Fruit fly (Drosophila melanogaster) whole organism, embryonic: Measurements from ENCODE around the gene CG15403.

Experiments used
- CG11093 ChIP-seq: fragments of 200-800 bp; sonication (Bioruptor generic); IDR thresholded peaks from 3 replicates; pipeline ENCODE4 v1.3.6; 2022; ENCODE audit warnings: missing biosample characterization, missing genetic modification characterization
- CG12104 ChIP-seq: fragments of 200-800 bp; sonication (Bioruptor generic); optimal IDR thresholded peaks from 3 replicates; lab custom pipeline; 2016; ENCODE audit warnings: missing biosample characterization, missing genetic modification characterization
- CG13296 ChIP-seq: fragments of 200-800 bp; sonication (Bioruptor generic); optimal IDR thresholded peaks from 3 replicates; lab custom pipeline; 2018; ENCODE audit warnings: missing biosample characterization, mild to moderate bottlenecking, missing genetic modification characterization
- CG13424 ChIP-seq: fragments of 200-800 bp; sonication (Bioruptor generic); optimal IDR thresholded peaks from 2 replicates; lab custom pipeline; 2019; ENCODE audit warnings: missing biosample characterization, mild to moderate bottlenecking, missing genetic modification characterization, moderate library complexity
- CG13894 ChIP-seq: fragments of 200-800 bp; sonication (Bioruptor generic); optimal IDR thresholded peaks from 3 replicates; lab custom pipeline; 2018; ENCODE audit warnings: missing biosample characterization, mild to moderate bottlenecking, missing genetic modification characterization, moderate library complexity
- CG15011 ChIP-seq: fragments of 200-800 bp; sonication (Bioruptor generic); optimal IDR thresholded peaks from 3 replicates; lab custom pipeline; 2018; ENCODE audit warnings: missing biosample characterization, mild to moderate bottlenecking, missing genetic modification characterization
- CG33557 ChIP-seq: fragments of 200-800 bp; sonication (Bioruptor generic); optimal IDR thresholded peaks from 2 replicates; lab custom pipeline; 2019; ENCODE audit warnings: missing biosample characterization, mild to moderate bottlenecking, missing genetic modification characterization, moderate library complexity
- CG3838 ChIP-seq: fragments of 200-800 bp; sonication (Bioruptor generic); optimal IDR thresholded peaks from 3 replicates; lab custom pipeline; 2016; ENCODE audit warnings: missing biosample characterization, missing genetic modification characterization
- CG4820 ChIP-seq: fragments of 200-800 bp; sonication (Bioruptor generic); optimal IDR thresholded peaks from 3 replicates; lab custom pipeline; 2016; ENCODE audit warnings: missing biosample characterization, missing genetic modification characterization
- CG6654 ChIP-seq: fragments of 200-800 bp; sonication (Bioruptor generic); optimal IDR thresholded peaks from 2 replicates; lab custom pipeline; 2017; ENCODE audit warnings: missing biosample characterization, mild to moderate bottlenecking, missing genetic modification characterization
- CG7839 ChIP-seq: fragments of 200-800 bp; sonication (Bioruptor generic); optimal IDR thresholded peaks from 3 replicates; lab custom pipeline; 2018; ENCODE audit warnings: missing biosample characterization, mild to moderate bottlenecking, missing genetic modification characterization, moderate library complexity
- CG9215 ChIP-seq: fragments of 200-800 bp; sonication (Bioruptor generic); IDR thresholded peaks from 2 replicates; pipeline ENCODE4 v1.3.6; 2022; ENCODE audit warnings: missing biosample characterization, missing genetic modification characterization
- CkIIα-i1 ChIP-seq: fragments of 200-800 bp; sonication (Bioruptor generic); IDR thresholded peaks from 2 replicates; pipeline ENCODE4 v1.3.6; 2022; ENCODE audit warnings: missing biosample characterization, missing genetic modification characterization
- D ChIP-seq, 2 experiments: fragments of 200-800 bp in 1 of 2; fragments of >200 bp in 1 of 2; sonication (Bioruptor generic) in 1 of 2; optimal IDR thresholded peaks; 2 replicates in 1 of 2; 3 replicates in 1 of 2; lab custom pipeline; 2017; ENCODE audit warnings: mild to moderate bottlenecking in 1 of 2, missing biosample characterization in 1 of 2, missing genetic modification characterization in 1 of 2, missing genetic modification reagents in 1 of 2
- D19A ChIP-seq: fragments of 200-800 bp; optimal IDR thresholded peaks from 3 replicates; lab custom pipeline; 2019; ENCODE audit warnings: missing biosample characterization, mild to moderate bottlenecking, missing genetic modification characterization, moderate library complexity
- D19B ChIP-seq: fragments of 200-800 bp; sonication (Bioruptor generic); optimal IDR thresholded peaks from 2 replicates; lab custom pipeline; 2017; ENCODE audit warnings: missing biosample characterization, mild to moderate bottlenecking, missing genetic modification characterization
- E2f1 ChIP-seq: fragments of 200-800 bp; sonication (Bioruptor generic); IDR thresholded peaks from 2 replicates; pipeline ENCODE4 v1.3.6; 2022; ENCODE audit warnings: missing biosample characterization, missing genetic modification characterization
- Ets97D ChIP-seq: fragments of 200-800 bp; sonication (Bioruptor generic); optimal IDR thresholded peaks from 3 replicates; lab custom pipeline; 2016; ENCODE audit warnings: missing biosample characterization, missing genetic modification characterization
- GATAe ChIP-seq: fragments of 200-800 bp; sonication (Bioruptor generic); conservative IDR thresholded peaks from 2 replicates; pipeline ENCODE4 v1.3.6; 2022; ENCODE audit warnings: missing biosample characterization, missing genetic modification characterization
- Hey ChIP-seq: fragments of 200-800 bp; sonication (Bioruptor generic); optimal IDR thresholded peaks from 3 replicates; lab custom pipeline; 2018; ENCODE audit warnings: missing biosample characterization, mild to moderate bottlenecking, missing genetic modification characterization
- Med ChIP-seq: fragments of 200-800 bp; sonication (Bioruptor generic); peaks from one replicate; lab custom pipeline; 2016; ENCODE audit warnings: missing biosample characterization, missing genetic modification characterization, mild to moderate bottlenecking, inconsistent platforms, moderate library complexity
- Pdp1 ChIP-seq, 2 experiments: fragments of 200-800 bp; sonication (Bioruptor generic); optimal IDR thresholded peaks; 3 replicates each; lab custom pipeline; 2016; ENCODE audit warnings: missing biosample characterization in 2 of 2, missing genetic modification characterization in 2 of 2, mild to moderate bottlenecking in 1 of 2, moderate library complexity in 1 of 2
- Trl ChIP-seq, 3 experiments: fragments of >200 bp in 2 of 3; fragments of 200-800 bp in 1 of 3; sonication (Bioruptor generic) in 1 of 3; optimal IDR thresholded peaks; 2 replicates in 1 of 3; 3 replicates in 2 of 3; lab custom pipeline; 2016 to 2017; ENCODE audit warnings: missing biosample characterization in 1 of 3, missing genetic modification characterization in 1 of 3
- Vsx1 ChIP-seq: fragments of 200-800 bp; sonication (Bioruptor generic); optimal IDR thresholded peaks from 2 replicates; lab custom pipeline; 2017; ENCODE audit warnings: missing biosample characterization, mild to moderate bottlenecking, missing genetic modification characterization, missing genetic modification reagents
- abd-A ChIP-seq: fragments of 200-800 bp; sonication (Bioruptor generic); optimal IDR thresholded peaks from 3 replicates; lab custom pipeline; 2019; ENCODE audit warnings: missing biosample characterization, mild to moderate bottlenecking, missing genetic modification characterization, moderate library complexity
- ase ChIP-seq: fragments of 200-800 bp; sonication (Bioruptor generic); IDR thresholded peaks from 3 replicates; pipeline ENCODE4 v1.3.6; 2022; ENCODE audit warnings: missing biosample characterization, missing genetic modification characterization
- chinmo ChIP-seq: fragments of 200-800 bp; sonication (Bioruptor generic); IDR thresholded peaks from 4 replicates; pipeline ENCODE4 v1.3.6; 2022; ENCODE audit warnings: missing biosample characterization, missing genetic modification characterization; ENCODE audit not compliant: partially characterized antibody
- dmrt99B ChIP-seq: fragments of 200-800 bp; sonication (Bioruptor generic); optimal IDR thresholded peaks from 2 replicates; lab custom pipeline; 2018; ENCODE audit warnings: missing biosample characterization, mild to moderate bottlenecking, missing genetic modification characterization, moderate library complexity
- ewg ChIP-seq: fragments of 200-800 bp; sonication (Bioruptor generic); optimal IDR thresholded peaks from 3 replicates; lab custom pipeline; 2017; ENCODE audit warnings: mild to moderate bottlenecking, missing biosample characterization, missing genetic modification reagents, missing genetic modification characterization
- gfzf ChIP-seq: fragments of 200-800 bp; sonication (Bioruptor generic); optimal IDR thresholded peaks from 2 replicates; lab custom pipeline; 2016; ENCODE audit warnings: missing biosample characterization, mild to moderate bottlenecking, missing genetic modification characterization, moderate library complexity
- grau ChIP-seq: fragments of 200-800 bp; optimal IDR thresholded peaks from 3 replicates; lab custom pipeline; 2019; ENCODE audit warnings: missing biosample characterization, mild to moderate bottlenecking, missing genetic modification characterization, moderate library complexity
- gsb-n ChIP-seq: fragments of 200-800 bp; sonication (Bioruptor generic); optimal IDR thresholded peaks from 3 replicates; lab custom pipeline; 2018; ENCODE audit warnings: missing biosample characterization, mild to moderate bottlenecking, missing genetic modification characterization
- gt ChIP-seq: fragments of 200-800 bp; sonication (Bioruptor generic); IDR thresholded peaks from 2 replicates; pipeline ENCODE4 v1.3.6; 2022; ENCODE audit warnings: missing biosample characterization, missing genetic modification characterization
- hb ChIP-seq: fragments of 200-800 bp; sonication (Bioruptor generic); IDR thresholded peaks from 3 replicates; pipeline ENCODE4 v1.3.6; 2022; ENCODE audit warnings: missing biosample characterization, missing genetic modification characterization; ENCODE audit not compliant: partially characterized antibody
- kay ChIP-seq: fragments of 200-800 bp; sonication (Bioruptor generic); optimal IDR thresholded peaks from 2 replicates; lab custom pipeline; 2016; ENCODE audit warnings: missing biosample characterization, missing genetic modification characterization
- nerfin-1 ChIP-seq: fragments of 200-800 bp; sonication (Bioruptor generic); optimal IDR thresholded peaks from 3 replicates; lab custom pipeline; 2019; ENCODE audit warnings: missing biosample characterization, mild to moderate bottlenecking, missing genetic modification characterization, moderate library complexity
- onecut ChIP-seq: fragments of 200-800 bp; sonication (Bioruptor generic); IDR thresholded peaks from 2 replicates; pipeline ENCODE4 v1.3.6; 2022; ENCODE audit warnings: missing biosample characterization, missing genetic modification characterization
- pum ChIP-seq: fragments of 200-800 bp; sonication (Bioruptor generic); optimal IDR thresholded peaks from 2 replicates; lab custom pipeline; 2016; ENCODE audit warnings: missing biosample characterization, missing genetic modification characterization
- salm ChIP-seq: fragments of 200-800 bp; sonication (Bioruptor generic); optimal IDR thresholded peaks from 2 replicates; lab custom pipeline; 2018; ENCODE audit warnings: missing biosample characterization, mild to moderate bottlenecking, missing genetic modification characterization
- scrt ChIP-seq: fragments of 200-800 bp; sonication (Bioruptor generic); optimal IDR thresholded peaks from 2 replicates; lab custom pipeline; 2018; ENCODE audit warnings: missing biosample characterization, mild to moderate bottlenecking, missing genetic modification characterization, moderate library complexity
- tio ChIP-seq: fragments of 200-800 bp; sonication (Bioruptor generic); optimal IDR thresholded peaks from 2 replicates; lab custom pipeline; 2017; ENCODE audit warnings: missing biosample characterization, missing genetic modification characterization, inconsistent platforms
- zf30C ChIP-seq: fragments of 200-800 bp; sonication (Bioruptor generic); optimal IDR thresholded peaks from 3 replicates; lab custom pipeline; 2018; ENCODE audit warnings: missing biosample characterization, mild to moderate bottlenecking, missing genetic modification characterization
- zfh1 ChIP-seq: fragments of 200-800 bp; sonication (Bioruptor generic); IDR thresholded peaks from 3 replicates; pipeline ENCODE4 v1.3.6; 2022; ENCODE audit warnings: missing biosample characterization, missing genetic modification characterization

CG15403 gene

DNA sequence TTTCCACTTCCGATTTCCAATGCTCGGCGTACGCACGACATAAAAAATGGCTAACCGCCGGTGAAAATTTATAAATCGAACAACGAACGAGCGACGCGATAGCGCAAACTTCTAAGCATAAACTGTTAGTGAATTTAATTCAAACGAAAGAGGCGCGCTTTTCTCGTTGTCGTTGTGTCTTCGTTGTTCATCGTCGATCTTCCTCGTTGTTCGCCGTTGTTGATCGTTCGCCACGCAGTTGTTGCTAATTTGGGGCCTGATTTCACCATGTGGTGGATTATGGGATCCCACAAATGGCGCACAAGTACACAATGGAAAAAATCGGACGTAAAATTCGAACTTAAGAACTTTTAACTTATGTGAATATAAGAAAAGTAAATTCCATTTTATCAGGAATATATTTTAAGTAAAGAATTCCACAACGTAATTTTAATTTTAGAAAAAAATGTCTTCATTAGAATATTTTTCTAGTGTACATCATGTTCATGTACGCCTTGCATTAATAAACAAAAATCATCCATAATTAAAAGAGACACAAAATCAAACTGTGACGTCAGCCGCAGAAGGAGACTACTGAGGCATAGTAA, 42.1 kb upstream of the CG15403 start (continued):
- no peak for TF ChIP-seq Ets97D (GFP tag; lab: Kevin White, UChicago)
- peak; percentile 76 for TF ChIP-seq CG13296 (GFP tag; lab: Kevin White, UChicago)
- peak; percentile 56 for TF ChIP-seq D19A (tag; lab: Kevin White, UChicago)
- TF ChIP-seq CG12104: peak; percentile 50
- TF ChIP-seq gsb-n: peak; percentile 24
- TF ChIP-seq CG13424: peak; percentile 78
- peak; percentile 16 for TF ChIP-seq pum (GFP tag; lab: Kevin White, UChicago)
- TF ChIP-seq CG7839: peak; percentile 86
- TF ChIP-seq grau (tag; lab: Kevin White, UChicago): peak; percentile 83
- TF ChIP-seq E2f1: peak; percentile 63
- TF ChIP-seq CG9215: peak; percentile 52; the same call in 1 of the 2 replicates
- TF ChIP-seq Vsx1 (GFP tag; lab: Kevin White, UChicago): peak; percentile 50
- peak; percentile 57 for TF ChIP-seq tio
- peak; percentile 35; the same call in 1 of the 2 replicates for TF ChIP-seq GATAe (GFP tag; lab: Robert Waterston, UW)
- TF ChIP-seq nerfin-1 (tag; lab: Kevin White, UChicago): peak; percentile 19
- no peak for TF ChIP-seq D (optimal IDR thresholded peaks at IDR 0.05; lab: Kevin White, UChicago)
- TF ChIP-seq D (GFP tag; optimal IDR thresholded peaks at IDR 0.05; lab: Kevin White, UChicago): peak; percentile 21
- TF ChIP-seq salm: peak; percentile 54
- TF ChIP-seq CG4820 (GFP tag; lab: Kevin White, UChicago): peak; percentile 26
- TF ChIP-seq CG3838 (GFP tag; lab: Kevin White, UChicago): peak; percentile 0
- peak; percentile 24; the same call in 1 of the 3 replicates for TF ChIP-seq ase (GFP tag; lab: Robert Waterston, UW)
- no peak for TF ChIP-seq gt (GFP tag; lab: Robert Waterston, UW)
- peak; percentile 82 for TF ChIP-seq dmrt99B (tag; lab: Kevin White, UChicago)
- no peak for TF ChIP-seq Hey (tag; lab: Kevin White, UChicago)
- peak; percentile 35 for TF ChIP-seq D19B (GFP tag; lab: Kevin White, UChicago)
- peak; percentile 56 for TF ChIP-seq CG15011
- no peak for TF ChIP-seq CG11093
- TF ChIP-seq zfh1: 0 out of 3 replicates have a peak, but pooled peaks have one; percentile 44
- TF ChIP-seq Pdp1 (GFP tag; optimal IDR thresholded peaks at IDR 0.05; lab: Kevin White, UChicago): peak; percentile 27 to 43

DNA sequence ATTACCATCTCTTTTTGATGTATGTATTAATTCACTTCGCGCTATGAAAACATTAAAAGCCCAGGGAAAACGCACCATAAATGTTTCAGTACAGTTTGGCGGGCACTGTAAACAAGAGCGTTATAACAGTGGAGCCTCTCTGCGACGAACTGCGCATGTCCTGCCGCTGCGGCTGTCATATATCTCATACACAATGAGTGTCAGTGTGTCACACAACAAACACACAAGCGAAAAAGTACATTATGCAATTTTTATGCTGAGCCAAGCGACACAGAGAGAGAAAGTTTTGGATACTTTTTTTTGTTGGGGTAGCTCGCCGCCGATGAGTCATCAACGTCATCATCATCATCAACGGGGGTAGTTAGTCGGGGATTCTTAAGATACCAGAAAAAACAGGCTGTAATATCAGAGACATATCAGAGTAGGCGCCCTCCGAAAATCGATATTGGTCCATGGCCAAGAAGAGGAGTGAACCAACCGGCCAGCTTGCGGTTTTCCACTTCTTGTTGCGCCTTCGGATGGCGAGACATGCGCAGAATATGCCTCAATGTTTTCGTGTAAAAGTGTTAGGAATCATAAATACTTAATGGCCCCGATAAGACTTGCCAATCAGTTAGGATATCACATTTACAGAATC, 40.1 kb upstream of the CG15403 start:
- TF ChIP-seq Pdp1 (GFP tag; optimal IDR thresholded peaks at IDR 0.05; lab: Kevin White, UChicago) (peak in 1 of 2 experiments; percentile 73), Med (peak; percentile 64), abd-A (tag; lab: Kevin White, UChicago) (peak; percentile 77), CG13894 (peak; percentile 84), zf30C (GFP tag; lab: Kevin White, UChicago) (no peak), ewg (GFP tag; lab: Kevin White, UChicago) (peak; percentile 87), CG33557 (GFP tag; lab: Kevin White, UChicago) (no peak), Trl (optimal IDR thresholded peaks at IDR 0.05; lab: Kevin White, UChicago) (peak in 1 of 2 experiments; percentile 7), Trl (GFP tag; optimal IDR thresholded peaks at IDR 0.05; lab: Kevin White, UChicago) (no peak), CG6654 (GFP tag; lab: Kevin White, UChicago) (peak; percentile 83), chinmo (GFP tag; lab: Robert Waterston, UW) (0 out of 4 replicates have a peak, but pooled peaks have one; percentile 45), CkIIα-i1 (GFP tag; lab: Robert Waterston, UW) (no peak), kay (peak; percentile 2), scrt (GFP tag; lab: Kevin White, UChicago) (peak; percentile 68), gfzf (no peak), onecut (GFP tag; lab: Robert Waterston, UW) (peak; percentile 89), hb (GFP tag; lab: Robert Waterston, UW) (no peak)
- TF ChIP-seq, all 482 proteins: peak for 11
